Worm (Caenorhabditis elegans) whole organism, L4 larva: ENCODE measurements around the gene txt-13.

Experiments used
- aly-2 ChIP-seq: sonication (generic microtip); optimal IDR thresholded peaks from 2 replicates; lab custom pipeline; 2018; ENCODE audit warnings: missing biosample characterization, missing genetic modification characterization
- dpl-1 ChIP-seq: fragments of 150-350 bp; optimal IDR thresholded peaks from 2 replicates; lab custom pipeline; 2014; ENCODE audit warnings: missing biosample characterization, missing genetic modification reagents, missing genetic modification characterization
- hlh-11 ChIP-seq: fragments of 200-800 bp; sonication (Bioruptor generic); optimal IDR thresholded peaks from 2 replicates; lab custom pipeline; 2018; ENCODE audit warnings: mild to moderate bottlenecking, missing genetic modification characterization, missing compliant biosample characterization
- nhr-237 ChIP-seq: sonication (generic microtip); optimal IDR thresholded peaks from 2 replicates; lab custom pipeline; 2017; ENCODE audit warnings: missing biosample characterization, missing genetic modification characterization
- nhr-25 ChIP-seq: sonication (generic microtip); optimal IDR thresholded peaks from 2 replicates; lab custom pipeline; 2017; ENCODE audit warnings: missing genetic modification characterization, mild to moderate bottlenecking, missing compliant biosample characterization, antibody characterized with exemption, moderate library complexity, borderline replicate concordance; ENCODE audit not compliant: insufficient read depth
- nhr-48 ChIP-seq: sonication (generic microtip); optimal IDR thresholded peaks from 2 replicates; lab custom pipeline; 2016; ENCODE audit warnings: mild to moderate bottlenecking, missing genetic modification characterization, missing compliant biosample characterization
- php-3 ChIP-seq: fragments of 200-800 bp; sonication (Bioruptor generic); IDR thresholded peaks from 2 replicates; pipeline ENCODE4 v1.3.6; 2022; ENCODE audit warnings: missing genetic modification reagents, missing genetic modification characterization, missing compliant biosample characterization
- pqm-1 ChIP-seq: sonication (generic microtip); optimal IDR thresholded peaks from 2 replicates; lab custom pipeline; 2017; ENCODE audit warnings: missing biosample characterization, missing genetic modification characterization
- zip-2 ChIP-seq: fragments of 150-350 bp; optimal IDR thresholded peaks from 2 replicates; lab custom pipeline; 2014; ENCODE audit warnings: missing biosample characterization, missing genetic modification characterization

DNA sequence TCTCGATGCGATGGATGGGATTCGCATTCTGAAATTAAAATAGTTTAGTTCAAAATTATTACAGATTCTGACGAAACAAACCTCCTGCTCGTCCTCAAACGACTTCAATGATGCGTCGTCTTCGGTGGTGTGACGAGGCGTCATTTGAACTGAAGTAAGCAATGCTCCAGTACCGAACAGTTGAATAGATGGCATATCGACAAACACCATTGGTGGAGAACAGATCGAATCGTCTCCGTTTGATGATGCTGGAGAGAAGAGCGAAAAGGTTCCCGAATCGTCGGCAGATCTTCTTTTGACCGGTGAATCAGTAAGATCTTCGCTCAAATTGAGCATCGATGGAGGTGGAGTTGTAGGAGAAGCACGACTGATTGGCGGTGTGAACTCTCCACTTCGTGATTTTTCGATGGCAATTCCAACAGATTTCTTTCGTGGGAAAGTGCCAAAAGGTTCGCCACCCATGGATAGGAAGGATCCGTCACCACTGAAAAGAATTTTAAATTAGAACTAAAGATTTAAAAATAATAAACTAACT is 26.0 kb upstream of the txt-13 start:
- TF ChIP-seq pqm-1 (no peak), aly-2 (tag; lab: Kevin White, UChicago) (no peak), dpl-1 (GFP tag; lab: Kevin White, UChicago) (no peak), hlh-11 (tag; lab: Kevin White, UChicago) (no peak), zip-2 (tag; lab: Kevin White, UChicago) (no peak), nhr-25 (tag; lab: Kevin White, UChicago) (no peak), nhr-48 (tag; lab: Kevin White, UChicago) (no peak), nhr-237 (tag; lab: Kevin White, UChicago) (no peak), php-3 (GFP tag; lab: Robert Waterston, UW) (no peak)
